5 worm cellular contexts compared by ENCODE assay signal in genomic region chrV:16075250-16075709, ce11.
TF ChIP-seq lines count a peak whose summit lies in the region.

F14H3.12 (minus strand) TSS chrV:16075323.
srj-29 (plus strand) TSS chrV:16075659.

TF ChIP-seq in whole organism, L1 larva, 84 proteins besides CTCF, POLR2A, EP300 and RAD21:
- TF ChIP-seq elt-2 (tag; optimal IDR thresholded peaks at IDR 0.05; lab: Kevin White, UChicago): peak; percentile 48
- TF ChIP-seq mab-9 (GFP tag; IDR thresholded peaks at IDR 0.05; lab: Robert Waterston, UW): no peak
- no peak for TF ChIP-seq unc-30 (tag; optimal IDR thresholded peaks at IDR 0.05; lab: Kevin White, UChicago)
- no peak for TF ChIP-seq lin-39 (tag; optimal IDR thresholded peaks at IDR 0.05; lab: Kevin White, UChicago)

TF ChIP-seq in whole organism, L2 larva, 48 proteins besides CTCF, POLR2A, EP300 and RAD21:
- TF ChIP-seq fos-1 (tag; optimal IDR thresholded peaks at IDR 0.05; lab: Kevin White, UChicago): peak; percentile 30
- no peak for TF ChIP-seq nhr-77 (tag; optimal IDR thresholded peaks at IDR 0.05; lab: Kevin White, UChicago)
- no peak for TF ChIP-seq peb-1 (tag; optimal IDR thresholded peaks at IDR 0.05; lab: Kevin White, UChicago)
- TF ChIP-seq ztf-4 (tag; optimal IDR thresholded peaks at IDR 0.05; lab: Kevin White, UChicago): no peak
- TF ChIP-seq lsy-2 (tag; optimal IDR thresholded peaks at IDR 0.05; lab: Kevin White, UChicago): no peak

TF ChIP-seq in whole organism, L3 larva, 47 proteins besides CTCF, POLR2A, EP300 and RAD21:
- TF ChIP-seq zag-1 (tag; optimal IDR thresholded peaks at IDR 0.05; lab: Kevin White, UChicago): no peak
- no peak for TF ChIP-seq egl-5 (tag; optimal IDR thresholded peaks at IDR 0.05; lab: Kevin White, UChicago)
- no peak for TF ChIP-seq nhr-76 (tag; optimal IDR thresholded peaks at IDR 0.05; lab: Kevin White, UChicago)
- TF ChIP-seq pqm-1 (tag; optimal IDR thresholded peaks at IDR 0.05; lab: Kevin White, UChicago): peak; percentile 47
- peak; percentile 79 for TF ChIP-seq elt-2 (tag; optimal IDR thresholded peaks at IDR 0.05; lab: Kevin White, UChicago)

TF ChIP-seq in whole organism, L4 larva, 104 proteins besides CTCF, POLR2A, EP300 and RAD21:
- TF ChIP-seq lir-3 (tag; optimal IDR thresholded peaks at IDR 0.05; lab: Kevin White, UChicago) (no peak), hlh-11 (tag; optimal IDR thresholded peaks at IDR 0.05; lab: Kevin White, UChicago) (peak; percentile 49), jun-1 (tag; optimal IDR thresholded peaks at IDR 0.05; lab: Kevin White, UChicago) (no peak), nhr-28 (tag; optimal IDR thresholded peaks at IDR 0.05; lab: Kevin White, UChicago) (peak; percentile 74), F44E2.7 (GFP tag; IDR thresholded peaks at IDR 0.05; lab: Robert Waterston, UW) (no peak), aha-1 (tag; lab: Kevin White, UChicago) (no peak), nhr-77 (tag; optimal IDR thresholded peaks at IDR 0.05; lab: Kevin White, UChicago) (peak; percentile 52), ZK337.2 (GFP tag; IDR thresholded peaks at IDR 0.05; lab: Robert Waterston, UW) (no peak), daf-16 (GFP tag; optimal IDR thresholded peaks at IDR 0.05; lab: Kevin White, UChicago) (no peak), daf-16 (tag; optimal IDR thresholded peaks at IDR 0.05; lab: Kevin White, UChicago) (peak; percentile 83), dmd-6 (GFP tag; IDR thresholded peaks at IDR 0.05; lab: Robert Waterston, UW) (peak; percentile 74), dve-1 (tag; optimal IDR thresholded peaks at IDR 0.05; lab: Kevin White, UChicago; ENCODE audit: insufficient read depth) (peak; percentile 79), spr-3 (GFP tag; optimal IDR thresholded peaks at IDR 0.05; lab: Kevin White, UChicago) (no peak), hmg-1.1 (GFP tag; IDR thresholded peaks at IDR 0.05; lab: Robert Waterston, UW) (no peak), pqm-1 (tag; optimal IDR thresholded peaks at IDR 0.05; lab: Kevin White, UChicago) (peak; percentile 73)

TF ChIP-seq in whole organism, young adult, 124 proteins besides CTCF, POLR2A, EP300 and RAD21:
- TF ChIP-seq cebp-1 (GFP tag; IDR thresholded peaks at IDR 0.05; lab: Robert Waterston, UW) (peak; percentile 32; the same call in 1 of the 2 replicates), cebp-1 (tag; optimal IDR thresholded peaks at IDR 0.05; lab: Kevin White, UChicago) (no peak), nhr-80 (tag; optimal IDR thresholded peaks at IDR 0.05; lab: Kevin White, UChicago) (peak; percentile 76), F57C9.4 (tag; optimal IDR thresholded peaks at IDR 0.05; lab: Kevin White, UChicago) (no peak)
